Worm (Caenorhabditis elegans) whole organism, late embryonic: ENCODE results near the gene fbxb-31.

Source experiments
- C08G9.2 ChIP-seq: sonication (generic microtip); optimal IDR thresholded peaks from 2 replicates; lab custom pipeline; 2016; ENCODE audit warnings: mild to moderate bottlenecking, missing genetic modification characterization, moderate library complexity, missing compliant biosample characterization
- Y22D7AL.16 ChIP-seq: sonication (generic microtip); optimal IDR thresholded peaks from 2 replicates; lab custom pipeline; 2016; ENCODE audit warnings: missing genetic modification characterization, missing compliant biosample characterization
- ahr-1 ChIP-seq: sonication (generic microtip); optimal IDR thresholded peaks from 2 replicates; lab custom pipeline; 2016; ENCODE audit warnings: missing genetic modification characterization, missing compliant biosample characterization
- ceh-14 ChIP-seq: sonication (generic microtip); optimal IDR thresholded peaks from 2 replicates; lab custom pipeline; 2016; ENCODE audit warnings: missing genotype, missing genetic modification characterization, missing compliant biosample characterization
- ceh-18 ChIP-seq: sonication (generic microtip); optimal IDR thresholded peaks from 2 replicates; lab custom pipeline; 2016; ENCODE audit warnings: missing genetic modification characterization, missing compliant biosample characterization
- ceh-19 ChIP-seq: fragments of 200-800 bp; sonication (Bioruptor generic); optimal IDR thresholded peaks from 2 replicates; lab custom pipeline; 2018; ENCODE audit warnings: mild to moderate bottlenecking, missing genetic modification characterization, missing compliant biosample characterization
- ceh-22 ChIP-seq: sonication (generic microtip); optimal IDR thresholded peaks from 2 replicates; lab custom pipeline; 2017; ENCODE audit warnings: missing biosample characterization, missing genetic modification characterization
- ceh-24 ChIP-seq: sonication (generic microtip); optimal IDR thresholded peaks from 2 replicates; lab custom pipeline; 2016; ENCODE audit warnings: mild to moderate bottlenecking, missing genetic modification characterization, missing compliant biosample characterization
- ceh-30 ChIP-seq: fragments of 150-350 bp; optimal IDR thresholded peaks from 2 replicates; lab custom pipeline; 2014; ENCODE audit warnings: missing biosample characterization, missing genetic modification characterization
- ceh-31 ChIP-seq: sonication (generic microtip); optimal IDR thresholded peaks from 2 replicates; lab custom pipeline; 2016; ENCODE audit warnings: missing genetic modification characterization, missing compliant biosample characterization
- ceh-48 ChIP-seq: sonication (generic microtip); optimal IDR thresholded peaks from 2 replicates; lab custom pipeline; 2016; ENCODE audit warnings: missing genetic modification characterization, inconsistent platforms, missing compliant biosample characterization
- ceh-9 ChIP-seq: sonication (generic microtip); optimal IDR thresholded peaks from 2 replicates; lab custom pipeline; 2016; ENCODE audit warnings: mild to moderate bottlenecking, missing genetic modification characterization, inconsistent platforms, missing compliant biosample characterization
- che-1 ChIP-seq: sonication (generic microtip); optimal IDR thresholded peaks from 2 replicates; lab custom pipeline; 2016; ENCODE audit warnings: mild to moderate bottlenecking, missing genetic modification characterization, missing compliant biosample characterization
- dmd-4 ChIP-seq: sonication (generic microtip); optimal IDR thresholded peaks from 2 replicates; lab custom pipeline; 2016; ENCODE audit warnings: borderline replicate concordance, missing genetic modification characterization, missing compliant biosample characterization
- dve-1 ChIP-seq: sonication (generic microtip); optimal IDR thresholded peaks from 2 replicates; lab custom pipeline; 2017; ENCODE audit warnings: antibody characterized with exemption, mild to moderate bottlenecking, missing genetic modification characterization, missing compliant biosample characterization
- elt-2 ChIP-seq: sonication (generic microtip); optimal IDR thresholded peaks from 2 replicates; lab custom pipeline; 2016; ENCODE audit warnings: missing genetic modification reagents, missing genetic modification characterization, missing compliant biosample characterization
- elt-4 ChIP-seq: sonication (generic microtip); optimal IDR thresholded peaks from 2 replicates; lab custom pipeline; 2016; ENCODE audit warnings: missing genetic modification characterization, missing compliant biosample characterization
- fax-1 ChIP-seq: sonication (generic microtip); optimal IDR thresholded peaks from 2 replicates; lab custom pipeline; 2016; ENCODE audit warnings: missing genotype, missing genetic modification characterization, missing compliant biosample characterization
- hlh-13 ChIP-seq: fragments of 200-800 bp; sonication (Bioruptor generic); optimal IDR thresholded peaks from 2 replicates; lab custom pipeline; 2018; ENCODE audit warnings: mild to moderate bottlenecking, missing genetic modification characterization, missing compliant biosample characterization
- hlh-15 ChIP-seq: sonication (generic microtip); optimal IDR thresholded peaks from 2 replicates; lab custom pipeline; 2016; ENCODE audit warnings: missing genetic modification characterization, missing compliant biosample characterization
- hlh-6 ChIP-seq: sonication (generic microtip); optimal IDR thresholded peaks from 2 replicates; lab custom pipeline; 2016; ENCODE audit warnings: missing genotype, missing genetic modification characterization, missing compliant biosample characterization
- hlh-8 ChIP-seq: sonication (generic microtip); optimal IDR thresholded peaks from 2 replicates; lab custom pipeline; 2016; ENCODE audit warnings: missing genotype, missing genetic modification characterization, missing compliant biosample characterization
- lim-6 ChIP-seq: sonication (generic microtip); optimal IDR thresholded peaks from 2 replicates; lab custom pipeline; 2016; ENCODE audit warnings: missing genetic modification characterization, missing compliant biosample characterization
- lin-11 ChIP-seq: fragments of 200-800 bp; sonication (Bioruptor generic); optimal IDR thresholded peaks from 2 replicates; lab custom pipeline; 2018; ENCODE audit warnings: mild to moderate bottlenecking, missing genetic modification characterization, missing compliant biosample characterization
- mec-3 ChIP-seq: sonication (generic microtip); optimal IDR thresholded peaks from 2 replicates; lab custom pipeline; 2016; ENCODE audit warnings: borderline replicate concordance, missing genetic modification characterization, missing compliant biosample characterization
- odd-2 ChIP-seq: sonication (generic microtip); optimal IDR thresholded peaks from 2 replicates; lab custom pipeline; 2017; ENCODE audit warnings: antibody characterized with exemption, mild to moderate bottlenecking, missing genetic modification characterization, missing compliant biosample characterization
- pax-1 ChIP-seq: fragments of 150-350 bp; optimal IDR thresholded peaks from 2 replicates; lab custom pipeline; 2014; ENCODE audit warnings: missing biosample characterization, missing genetic modification characterization
- pha-2 ChIP-seq: sonication (generic microtip); optimal IDR thresholded peaks from 2 replicates; lab custom pipeline; 2017; ENCODE audit warnings: mild to moderate bottlenecking, missing genetic modification characterization, missing compliant biosample characterization
- pha-4 ChIP-seq: fragments of 150-350 bp; optimal IDR thresholded peaks from 2 replicates; lab custom pipeline; 2018; ENCODE audit warnings: missing biosample characterization, missing genetic modification reagents, missing genetic modification characterization
- pqm-1 ChIP-seq: sonication (generic microtip); optimal IDR thresholded peaks from 2 replicates; lab custom pipeline; 2016; ENCODE audit warnings: missing genetic modification characterization, missing compliant biosample characterization
- ref-2 ChIP-seq: sonication (generic microtip); optimal IDR thresholded peaks from 2 replicates; lab custom pipeline; 2016; ENCODE audit warnings: missing genetic modification characterization, missing compliant biosample characterization
- sox-2 ChIP-seq: fragments of 200-800 bp; sonication (Bioruptor generic); IDR thresholded peaks from 2 replicates; pipeline ENCODE4 v1.3.6; 2022; ENCODE audit warnings: missing genetic modification reagents, missing genetic modification characterization, missing compliant biosample characterization
- syd-9 ChIP-seq: sonication (generic microtip); optimal IDR thresholded peaks from 2 replicates; lab custom pipeline; 2016; ENCODE audit warnings: mild to moderate bottlenecking, missing genetic modification characterization, moderate library complexity, missing compliant biosample characterization
- unc-55 ChIP-seq: sonication (generic microtip); optimal IDR thresholded peaks from 2 replicates; lab custom pipeline; 2017; ENCODE audit warnings: missing biosample characterization, missing genetic modification reagents, missing genetic modification characterization
- unc-86 ChIP-seq: sonication (generic microtip); optimal IDR thresholded peaks from 2 replicates; lab custom pipeline; 2016; ENCODE audit warnings: missing genetic modification characterization, missing compliant biosample characterization
- ztf-16 ChIP-seq: sonication (generic microtip); optimal IDR thresholded peaks from 2 replicates; lab custom pipeline; 2017; ENCODE audit warnings: missing genetic modification characterization, missing compliant biosample characterization

Gene fbxb-31

ce11 chrII:3634765-3635164 is 4.4 kb downstream of the fbxb-31 start:
- TF ChIP-seq hlh-8 (no peak), ceh-31 (tag; lab: Kevin White, UChicago) (no peak), ceh-24 (tag; lab: Kevin White, UChicago) (no peak), hlh-13 (GFP tag; lab: Kevin White, UChicago) (no peak), che-1 (no peak), ceh-48 (tag; lab: Kevin White, UChicago) (no peak), elt-2 (no peak), lin-11 (tag; lab: Kevin White, UChicago) (no peak), ztf-16 (tag; lab: Kevin White, UChicago) (no peak), ceh-18 (tag; lab: Kevin White, UChicago) (no peak), dmd-4 (tag; lab: Kevin White, UChicago) (no peak), sox-2 (no peak), ceh-19 (GFP tag; lab: Kevin White, UChicago) (no peak), hlh-6 (no peak), Y22D7AL.16 (tag; lab: Kevin White, UChicago) (no peak), pax-1 (tag; lab: Kevin White, UChicago) (no peak), pha-2 (tag; lab: Kevin White, UChicago) (no peak)

DNA sequence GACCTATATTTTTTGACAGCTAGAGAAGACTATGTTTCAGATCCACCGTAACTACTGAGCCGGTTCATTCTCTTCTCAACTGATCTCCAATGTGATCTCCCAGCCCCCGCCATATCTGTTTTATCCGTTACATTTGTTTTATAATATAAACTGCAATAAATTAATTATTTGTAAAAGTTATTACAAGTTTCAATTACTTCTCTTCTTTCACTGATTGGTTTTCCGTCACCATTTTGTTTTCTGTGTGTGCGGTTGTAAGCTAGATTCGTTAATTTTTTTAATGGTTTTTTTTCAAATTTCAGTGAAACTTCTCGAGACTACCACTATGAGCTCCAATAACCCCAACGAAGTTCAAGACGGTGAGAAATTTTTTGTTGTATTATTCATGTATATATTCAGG is 8.3 kb downstream of the fbxb-31 start, which contains the start of gene M151.2:
Gene M151.2, plus strand, starts transcription at position 301 of the 400 bp plus-strand sequence.
- no peak for TF ChIP-seq ceh-30 (tag; lab: Kevin White, UChicago)
- no peak for TF ChIP-seq hlh-15 (tag; lab: Kevin White, UChicago)
- TF ChIP-seq ceh-22 (tag; lab: Kevin White, UChicago), result no peak
- no peak for TF ChIP-seq odd-2 (tag; lab: Kevin White, UChicago)
- TF ChIP-seq syd-9, result no peak
- no peak for TF ChIP-seq che-1
- no peak for TF ChIP-seq pha-4 (tag; lab: Kevin White, UChicago)
- TF ChIP-seq lim-6 (tag; lab: Kevin White, UChicago), result no peak
- no peak for TF ChIP-seq ceh-14 (tag; lab: Kevin White, UChicago)

ce11 chrII:3626872-3627271 is 12.3 kb downstream of the fbxb-31 start, which contains the start of gene M151.3:
TSS of gene M151.3 (plus strand) at chrII:3627172.
- no peak for TF ChIP-seq ceh-22 (tag; lab: Kevin White, UChicago)
- TF ChIP-seq ceh-9, result no peak
- no peak for TF ChIP-seq odd-2 (tag; lab: Kevin White, UChicago)
- TF ChIP-seq elt-4 (tag; lab: Kevin White, UChicago), result no peak
- TF ChIP-seq, all 69 proteins: peak for 0

DNA sequence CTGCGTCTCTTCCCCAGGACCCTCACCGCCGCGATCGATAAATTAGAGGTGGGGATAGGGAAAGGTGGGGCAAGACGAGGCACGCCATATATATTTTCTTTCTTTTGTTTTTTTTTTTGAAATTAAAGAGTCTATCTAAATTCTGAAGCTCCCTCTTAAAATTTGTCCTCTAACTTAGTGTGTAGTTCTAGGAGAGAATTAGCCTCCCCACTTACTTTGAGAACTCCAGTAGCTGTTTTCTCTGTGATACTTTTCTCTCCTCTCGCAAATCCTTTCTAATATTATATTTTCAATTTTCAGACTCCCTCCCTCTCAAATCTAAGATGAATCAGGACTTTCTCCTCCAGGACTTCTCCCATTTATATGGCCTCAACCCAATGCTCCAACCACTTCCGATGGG is 17.1 kb downstream of the fbxb-31 start, which contains the start of gene M151.7:
Gene M151.7, plus strand, starts transcription at position 301 of the 400 bp plus-strand sequence.
- TF ChIP-seq ceh-18 (tag; lab: Kevin White, UChicago) (no peak), che-1 (no peak), dve-1 (tag; lab: Kevin White, UChicago) (no peak), ceh-24 (tag; lab: Kevin White, UChicago) (no peak), ztf-16 (tag; lab: Kevin White, UChicago) (no peak), ceh-22 (tag; lab: Kevin White, UChicago) (no peak), ahr-1 (no peak), unc-86 (tag; lab: Kevin White, UChicago) (no peak), odd-2 (tag; lab: Kevin White, UChicago) (no peak), elt-4 (tag; lab: Kevin White, UChicago) (no peak)
- TF ChIP-seq, all 69 proteins: peak for 0

DNA sequence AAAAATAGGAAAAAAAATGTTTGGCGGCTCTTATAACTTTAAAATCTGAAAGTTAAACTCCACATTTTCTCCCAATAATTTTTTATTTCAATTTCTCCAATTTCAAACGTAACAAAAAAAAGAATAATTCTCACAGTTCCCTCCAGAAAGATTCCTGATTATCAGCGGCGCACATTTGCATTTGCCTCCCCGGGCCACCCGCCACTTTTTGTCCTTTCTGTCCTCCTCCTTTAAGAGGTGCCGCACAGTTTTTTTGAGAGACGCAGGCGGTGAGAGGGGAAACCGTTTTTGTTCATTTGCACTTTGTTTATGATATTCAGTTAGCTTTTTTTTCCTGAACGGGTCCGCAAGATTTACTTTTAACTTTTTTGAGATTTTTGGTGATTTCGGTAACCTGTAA is 18.3 kb downstream of the fbxb-31 start:
- TF ChIP-seq ceh-24 (tag; lab: Kevin White, UChicago), result no peak
- TF ChIP-seq C08G9.2 (tag; lab: Kevin White, UChicago), result no peak
- TF ChIP-seq ahr-1, result no peak
- no peak for TF ChIP-seq fax-1 (tag; lab: Kevin White, UChicago)
- TF ChIP-seq ztf-16 (tag; lab: Kevin White, UChicago), result no peak
- TF ChIP-seq hlh-13 (GFP tag; lab: Kevin White, UChicago), result no peak
- TF ChIP-seq che-1, result no peak
- no peak for TF ChIP-seq unc-55 (GFP tag; lab: Kevin White, UChicago)
- no peak for TF ChIP-seq ref-2 (tag; lab: Kevin White, UChicago)
- TF ChIP-seq mec-3 (tag; lab: Kevin White, UChicago), result no peak
- no peak for TF ChIP-seq pqm-1 (tag; lab: Kevin White, UChicago)
- TF ChIP-seq ceh-48 (tag; lab: Kevin White, UChicago), result no peak
- no peak for TF ChIP-seq lim-6 (tag; lab: Kevin White, UChicago)
